Worm (Caenorhabditis elegans) whole organism, early embryonic: ENCODE results near the gene F09G2.8.

Experiments used
- B0310.2 ChIP-seq: sonication (generic microtip); optimal IDR thresholded peaks from 2 replicates; lab custom pipeline; 2016; ENCODE audit warnings: mild to moderate bottlenecking, missing genetic modification characterization, missing compliant biosample characterization
- F13C5.2 ChIP-seq: sonication (generic microtip); optimal IDR thresholded peaks from 2 replicates; lab custom pipeline; 2017; ENCODE audit warnings: mild to moderate bottlenecking, missing genetic modification characterization, inconsistent platforms, missing compliant biosample characterization
- aly-1 ChIP-seq: sonication (generic microtip); optimal IDR thresholded peaks from 2 replicates; lab custom pipeline; 2016; ENCODE audit warnings: missing genetic modification characterization, missing compliant biosample characterization
- ama-1 ChIP-seq: fragments of 150-350 bp; optimal IDR thresholded peaks from 2 replicates; lab custom pipeline; 2014
- ceh-13 ChIP-seq: fragments of 200-800 bp; sonication (Bioruptor generic); optimal IDR thresholded peaks from 2 replicates; lab custom pipeline; 2018; ENCODE audit warnings: mild to moderate bottlenecking, missing genetic modification characterization, missing compliant biosample characterization
- ceh-36 ChIP-seq: sonication (generic microtip); optimal IDR thresholded peaks from 2 replicates; lab custom pipeline; 2016; ENCODE audit warnings: missing genetic modification characterization, inconsistent platforms, missing compliant biosample characterization
- ets-7 ChIP-seq: sonication (generic microtip); optimal IDR thresholded peaks from 2 replicates; lab custom pipeline; 2016; ENCODE audit warnings: missing genotype, missing genetic modification characterization, missing compliant biosample characterization
- flt-1 ChIP-seq: fragments of 200-800 bp; sonication (Bioruptor generic); IDR thresholded peaks from 2 replicates; pipeline ENCODE4 v1.3.6; 2022; ENCODE audit warnings: missing genetic modification characterization, missing compliant biosample characterization
- hmbx-1 ChIP-seq: sonication (generic microtip); optimal IDR thresholded peaks from 2 replicates; lab custom pipeline; 2016; ENCODE audit warnings: mild to moderate bottlenecking, missing genetic modification characterization, missing compliant biosample characterization
- hmg-4 ChIP-seq: fragments of 200-800 bp; sonication (Bioruptor generic); optimal IDR thresholded peaks from 2 replicates; lab custom pipeline; 2018; ENCODE audit warnings: mild to moderate bottlenecking, missing genetic modification characterization, missing compliant biosample characterization
- hnd-1 ChIP-seq: sonication (generic microtip); optimal IDR thresholded peaks from 2 replicates; lab custom pipeline; 2016; ENCODE audit warnings: missing genetic modification characterization, missing compliant biosample characterization
- pes-1 ChIP-seq: fragments of 200-800 bp; sonication (Bioruptor generic); IDR thresholded peaks from 2 replicates; pipeline ENCODE4 v1.3.6; 2022; ENCODE audit warnings: missing genetic modification reagents, missing genetic modification characterization, missing compliant biosample characterization
- scrt-1 ChIP-seq: fragments of 200-800 bp; sonication (Bioruptor generic); IDR thresholded peaks from 2 replicates; pipeline ENCODE4 v1.3.6; 2022; ENCODE audit warnings: missing genetic modification characterization, missing compliant biosample characterization
- sea-1 ChIP-seq: fragments of 200-800 bp; sonication (Bioruptor generic); conservative IDR thresholded peaks from 2 replicates; pipeline ENCODE4 v1.3.6; 2022; ENCODE audit warnings: missing genetic modification characterization, missing compliant biosample characterization
- tbx-11 ChIP-seq: fragments of 200-800 bp; sonication (Bioruptor generic); IDR thresholded peaks from 2 replicates; pipeline ENCODE4 v1.3.6; 2022; ENCODE audit warnings: missing genetic modification characterization, missing compliant biosample characterization
- tbx-37 ChIP-seq: fragments of 200-800 bp; sonication (Bioruptor generic); conservative IDR thresholded peaks from 2 replicates; pipeline ENCODE4 v1.3.6; 2022; ENCODE audit warnings: missing genetic modification reagents, missing genetic modification characterization, missing compliant biosample characterization
- tra-4 ChIP-seq: sonication (generic microtip); optimal IDR thresholded peaks from 2 replicates; lab custom pipeline; 2017; ENCODE audit warnings: missing genetic modification characterization, missing compliant biosample characterization

F09G2.8 gene

ce11 chrV:7214802-7215201, 21.3 kb upstream of the F09G2.8 start, which contains the start of gene soap-1:
Gene soap-1, minus strand, starts transcription at chrV:7214902.
- TF ChIP-seq scrt-1 (GFP tag; lab: Robert Waterston, UW), result no peak
- no peak for TF ChIP-seq hmg-4 (GFP tag; lab: Kevin White, UChicago)
- no peak for TF ChIP-seq B0310.2 (tag; lab: Kevin White, UChicago)
- no peak for TF ChIP-seq flt-1
- TF ChIP-seq F13C5.2 (tag; lab: Kevin White, UChicago), result no peak
- no peak for TF ChIP-seq sea-1
- no peak for TF ChIP-seq tra-4
- TF ChIP-seq tbx-37 (GFP tag; lab: Robert Waterston, UW), result no peak
- no peak for TF ChIP-seq ets-7 (tag; lab: Kevin White, UChicago)
- TF ChIP-seq tbx-11, result no peak
- no peak for TF ChIP-seq ceh-13 (GFP tag; lab: Kevin White, UChicago)
- TF ChIP-seq ama-1, result no peak
- TF ChIP-seq hnd-1 (tag; lab: Kevin White, UChicago), result no peak
- no peak for TF ChIP-seq aly-1 (tag; lab: Kevin White, UChicago)
- no peak for TF ChIP-seq pes-1 (GFP tag; lab: Robert Waterston, UW)
- TF ChIP-seq ceh-36 (tag; lab: Kevin White, UChicago), result no peak
- no peak for TF ChIP-seq hmbx-1 (tag; lab: Kevin White, UChicago)

- TF ChIP-seq hnd-1 (tag; lab: Kevin White, UChicago), result no peak
Measured at ce11 chrV:7209001-7209400, 15.5 kb upstream of the F09G2.8 start.

ce11 chrV:7201353-7201752, 7.9 kb upstream of the F09G2.8 start:
- no peak for TF ChIP-seq ama-1
- no peak for TF ChIP-seq ets-7 (tag; lab: Kevin White, UChicago)
- no peak for TF ChIP-seq sea-1
- no peak for TF ChIP-seq scrt-1 (GFP tag; lab: Robert Waterston, UW)

ce11 chrV:7199932-7200331, 6.5 kb upstream of the F09G2.8 start, which contains the start of gene F09G2.1:
Gene F09G2.1, plus strand, starts transcription at chrV:7200232.
- TF ChIP-seq hnd-1 (tag; lab: Kevin White, UChicago) (no peak), hmg-4 (GFP tag; lab: Kevin White, UChicago) (no peak), aly-1 (tag; lab: Kevin White, UChicago) (no peak), ets-7 (tag; lab: Kevin White, UChicago) (no peak), F13C5.2 (tag; lab: Kevin White, UChicago) (no peak), tbx-11 (no peak), hmbx-1 (tag; lab: Kevin White, UChicago) (no peak), sea-1 (no peak), flt-1 (no peak), pes-1 (GFP tag; lab: Robert Waterston, UW) (no peak), B0310.2 (tag; lab: Kevin White, UChicago) (no peak), tbx-37 (GFP tag; lab: Robert Waterston, UW) (no peak), ama-1 (no peak), tra-4 (no peak)

ce11 chrV:7199077-7199476, 5.6 kb upstream of the F09G2.8 start:
- no peak for TF ChIP-seq aly-1 (tag; lab: Kevin White, UChicago)

ce11 chrV:7198403-7198802, 4.9 kb upstream of the F09G2.8 start:
- TF ChIP-seq ama-1 (peak; percentile 21), hmbx-1 (tag; lab: Kevin White, UChicago) (no peak)

ce11 chrV:7197036-7197435, 3.6 kb upstream of the F09G2.8 start:
- TF ChIP-seq hmg-4 (GFP tag; lab: Kevin White, UChicago), result no peak
- no peak for TF ChIP-seq hnd-1 (tag; lab: Kevin White, UChicago)
- no peak for TF ChIP-seq aly-1 (tag; lab: Kevin White, UChicago)
- no peak for TF ChIP-seq ama-1
- no peak for TF ChIP-seq hmbx-1 (tag; lab: Kevin White, UChicago)
- TF ChIP-seq pes-1 (GFP tag; lab: Robert Waterston, UW), result no peak
- no peak for TF ChIP-seq B0310.2 (tag; lab: Kevin White, UChicago)
- no peak for TF ChIP-seq F13C5.2 (tag; lab: Kevin White, UChicago)
- TF ChIP-seq ets-7 (tag; lab: Kevin White, UChicago), result no peak
- TF ChIP-seq sea-1, result no peak
- TF ChIP-seq tbx-11, result no peak
- TF ChIP-seq scrt-1 (GFP tag; lab: Robert Waterston, UW), result no peak
- no peak for TF ChIP-seq flt-1
- TF ChIP-seq tbx-37 (GFP tag; lab: Robert Waterston, UW), result no peak
- TF ChIP-seq ceh-13 (GFP tag; lab: Kevin White, UChicago), result no peak
- TF ChIP-seq tra-4, result no peak
- no peak for TF ChIP-seq ceh-36 (tag; lab: Kevin White, UChicago)

- no peak for TF ChIP-seq tbx-11
- TF ChIP-seq F13C5.2 (tag; lab: Kevin White, UChicago), result peak; percentile 59
- TF ChIP-seq hmg-4 (GFP tag; lab: Kevin White, UChicago), result peak; percentile 19
- TF ChIP-seq ceh-36 (tag; lab: Kevin White, UChicago), result no peak
- 0 out of 2 replicates have a peak, but pooled peaks have one; percentile 12 for TF ChIP-seq flt-1
- no peak for TF ChIP-seq tbx-37 (GFP tag; lab: Robert Waterston, UW)
- no peak for TF ChIP-seq ama-1
- no peak for TF ChIP-seq sea-1
Measured at ce11 chrV:7196498-7196966, 3.1 kb upstream of the F09G2.8 start, which contains the start of gene F09G2.2. Gene F09G2.2, plus strand, starts transcription at chrV:7196916.

- TF ChIP-seq tra-4 (no peak), tbx-11 (no peak), ceh-13 (GFP tag; lab: Kevin White, UChicago) (no peak), ama-1 (no peak), pes-1 (GFP tag; lab: Robert Waterston, UW) (no peak), aly-1 (tag; lab: Kevin White, UChicago) (no peak), scrt-1 (GFP tag; lab: Robert Waterston, UW) (no peak), flt-1 (no peak), sea-1 (no peak), hmbx-1 (tag; lab: Kevin White, UChicago) (no peak), hnd-1 (tag; lab: Kevin White, UChicago) (no peak), tbx-37 (GFP tag; lab: Robert Waterston, UW) (no peak), ceh-36 (tag; lab: Kevin White, UChicago) (no peak), F13C5.2 (tag; lab: Kevin White, UChicago) (no peak), ets-7 (tag; lab: Kevin White, UChicago) (no peak), B0310.2 (tag; lab: Kevin White, UChicago) (no peak), hmg-4 (GFP tag; lab: Kevin White, UChicago) (no peak)
Measured at ce11 chrV:7196037-7196436, 2.6 kb upstream of the F09G2.8 start, which contains the start of gene attf-2. Gene attf-2, minus strand, starts transcription at chrV:7196137.
